Worm (Caenorhabditis elegans) whole organism, midembryonic: Measurements from ENCODE around the gene Y38F1A.4.

Experiments used
- T22C8.4 ChIP-seq: fragments of 200-800 bp; sonication (Bioruptor generic); IDR thresholded peaks from 2 replicates; pipeline ENCODE4 v1.3.6; 2022; ENCODE audit warnings: missing genetic modification characterization, missing compliant biosample characterization
- flt-1 ChIP-seq: fragments of 200-800 bp; sonication (Bioruptor generic); IDR thresholded peaks from 2 replicates; pipeline ENCODE4 v1.3.6; 2022; ENCODE audit warnings: missing genetic modification characterization, missing compliant biosample characterization
- med-1 ChIP-seq: sonication (generic microtip); optimal IDR thresholded peaks from 2 replicates; lab custom pipeline; 2017; ENCODE audit warnings: missing genetic modification characterization, mild to moderate bottlenecking, missing compliant biosample characterization, antibody characterized with exemption, missing genetic modification reagents; ENCODE audit not compliant: insufficient read depth
- ref-1 ChIP-seq: fragments of 200-800 bp; sonication (Bioruptor generic); conservative IDR thresholded peaks from 2 replicates; pipeline ENCODE4 v1.3.6; 2022; ENCODE audit warnings: missing genetic modification reagents, missing genetic modification characterization, missing compliant biosample characterization
- tab-1 ChIP-seq: fragments of 200-800 bp; sonication (Bioruptor generic); IDR thresholded peaks from 2 replicates; pipeline ENCODE4 v1.3.6; 2022; ENCODE audit warnings: missing genetic modification characterization, missing compliant biosample characterization

ce11 chrII:12948158-12948557 is 21.4 kb downstream of the Y38F1A.4 start, which contains the start of gene F58G1.7:
- TF ChIP-seq flt-1 (GFP tag; lab: Robert Waterston, UW) (no peak), med-1 (GFP tag; lab: Kevin White, UChicago) (no peak), ref-1 (GFP tag; lab: Robert Waterston, UW) (no peak), tab-1 (no peak), T22C8.4 (GFP tag; lab: Robert Waterston, UW) (no peak)
